Worm (Caenorhabditis elegans) whole organism, L3 larva: Measurements from ENCODE around the gene hmp-1.

ENCODE experiments used
- R02D3.7 ChIP-seq: fragments of 150-350 bp; optimal IDR thresholded peaks from 2 replicates; lab custom pipeline; 2014; ENCODE audit warnings: missing biosample characterization, missing genetic modification characterization
- ZK546.5 ChIP-seq: sonication (generic microtip); optimal IDR thresholded peaks from 2 replicates; lab custom pipeline; 2017; ENCODE audit warnings: missing biosample characterization, missing genetic modification characterization
- aly-2 ChIP-seq: fragments of 150-350 bp; optimal IDR thresholded peaks from 2 replicates; lab custom pipeline; 2014; ENCODE audit warnings: missing biosample characterization, missing genetic modification characterization
- ceh-16 ChIP-seq: sonication (generic microtip); optimal IDR thresholded peaks from 2 replicates; lab custom pipeline; 2017; ENCODE audit warnings: missing biosample characterization, missing genetic modification characterization
- ceh-28 ChIP-seq: fragments of 150-350 bp; optimal IDR thresholded peaks from 2 replicates; lab custom pipeline; 2014; ENCODE audit warnings: missing biosample characterization, missing genetic modification reagents, missing genetic modification characterization
- ceh-82 ChIP-seq: fragments of 150-350 bp; optimal IDR thresholded peaks from 2 replicates; lab custom pipeline; 2014; ENCODE audit warnings: missing biosample characterization, missing genetic modification characterization
- daf-12 ChIP-seq: fragments of 150-350 bp; optimal IDR thresholded peaks from 2 replicates; lab custom pipeline; 2014; ENCODE audit warnings: missing biosample characterization, missing genetic modification reagents, missing genetic modification characterization
- egl-27 ChIP-seq: sonication (generic microtip); optimal IDR thresholded peaks from 4 replicates; lab custom pipeline; 2017; ENCODE audit warnings: missing biosample characterization, missing genetic modification reagents, missing genetic modification characterization
- egl-5 ChIP-seq: fragments of 150-350 bp; optimal IDR thresholded peaks from 2 replicates; lab custom pipeline; 2017; ENCODE audit warnings: missing biosample characterization, missing genetic modification reagents, missing genetic modification characterization, inconsistent platforms
- elt-1 ChIP-seq: fragments of 150-350 bp; optimal IDR thresholded peaks from 2 replicates; lab custom pipeline; 2014; ENCODE audit warnings: missing biosample characterization, missing genetic modification characterization
- eor-1 ChIP-seq, 2 experiments: fragments of 150-350 bp; optimal IDR thresholded peaks; 2 replicates each; lab custom pipeline; 2014 to 2018; ENCODE audit warnings: missing biosample characterization in 2 of 2, missing genetic modification characterization in 2 of 2
- fkh-10 ChIP-seq: sonication (generic microtip); optimal IDR thresholded peaks from 2 replicates; lab custom pipeline; 2017; ENCODE audit warnings: missing biosample characterization, missing genetic modification reagents, missing genetic modification characterization
- fkh-2 ChIP-seq: fragments of 150-350 bp; optimal IDR thresholded peaks from 2 replicates; lab custom pipeline; 2014; ENCODE audit warnings: missing biosample characterization, missing genetic modification reagents, missing genetic modification characterization
- fos-1 ChIP-seq: fragments of 150-350 bp; optimal IDR thresholded peaks from 2 replicates; lab custom pipeline; 2014; ENCODE audit warnings: missing biosample characterization, missing genetic modification characterization
- hmg-11 ChIP-seq: sonication (generic microtip); optimal IDR thresholded peaks from 2 replicates; lab custom pipeline; 2016; ENCODE audit warnings: missing genetic modification characterization, missing compliant biosample characterization
- lin-15B ChIP-seq: fragments of 150-350 bp; optimal IDR thresholded peaks from 2 replicates; lab custom pipeline; 2014; ENCODE audit warnings: missing biosample characterization, missing genetic modification characterization
- lin-39 ChIP-seq: fragments of 150-350 bp; optimal IDR thresholded peaks from 2 replicates; lab custom pipeline; 2018; ENCODE audit warnings: missing biosample characterization, missing genetic modification reagents, missing genetic modification characterization
- lsy-12 ChIP-seq: sonication (generic microtip); optimal IDR thresholded peaks from 2 replicates; lab custom pipeline; 2016; ENCODE audit warnings: mild to moderate bottlenecking, missing genetic modification characterization, missing compliant biosample characterization
- mdl-1 ChIP-seq: fragments of 150-350 bp; optimal IDR thresholded peaks from 2 replicates; lab custom pipeline; 2014; ENCODE audit warnings: missing biosample characterization, missing genetic modification characterization
- mml-1 ChIP-seq: fragments of 150-350 bp; sonication (generic microtip); optimal IDR thresholded peaks from 3 replicates; lab custom pipeline; 2014; ENCODE audit warnings: missing biosample characterization, missing genetic modification characterization
- nhr-11 ChIP-seq: fragments of 150-350 bp; optimal IDR thresholded peaks from 2 replicates; lab custom pipeline; 2014; ENCODE audit warnings: missing biosample characterization, missing genetic modification characterization
- nhr-12 ChIP-seq: fragments of 150-350 bp; optimal IDR thresholded peaks from 2 replicates; lab custom pipeline; 2014; ENCODE audit warnings: missing biosample characterization, missing genetic modification characterization
- nhr-23 ChIP-seq: fragments of 150-350 bp; optimal IDR thresholded peaks from 2 replicates; lab custom pipeline; 2014; ENCODE audit warnings: missing biosample characterization, missing genetic modification reagents, missing genetic modification characterization
- nhr-237 ChIP-seq: fragments of 150-350 bp; optimal IDR thresholded peaks from 2 replicates; lab custom pipeline; 2014; ENCODE audit warnings: missing biosample characterization, missing genetic modification characterization
- nhr-25 ChIP-seq: sonication (generic microtip); optimal IDR thresholded peaks from 2 replicates; lab custom pipeline; 2017; ENCODE audit warnings: missing biosample characterization, missing genetic modification characterization
- nhr-28 ChIP-seq: fragments of 150-350 bp; optimal IDR thresholded peaks from 2 replicates; lab custom pipeline; 2014; ENCODE audit warnings: missing biosample characterization, missing genetic modification characterization
- nhr-43 ChIP-seq: sonication (generic microtip); optimal IDR thresholded peaks from 2 replicates; lab custom pipeline; 2016; ENCODE audit warnings: mild to moderate bottlenecking, missing genetic modification characterization, missing compliant biosample characterization; ENCODE audit not compliant: poor library complexity, severe bottlenecking
- nhr-76 ChIP-seq: fragments of 150-350 bp; sonication (generic microtip); optimal IDR thresholded peaks from 5 replicates; lab custom pipeline; 2014; ENCODE audit warnings: missing biosample characterization, missing genetic modification characterization
- nhr-77 ChIP-seq: fragments of 150-350 bp; optimal IDR thresholded peaks from 2 replicates; lab custom pipeline; 2014; ENCODE audit warnings: missing biosample characterization, missing genetic modification characterization
- pha-4 ChIP-seq: fragments of 150-350 bp; optimal IDR thresholded peaks from 2 replicates; lab custom pipeline; 2014; ENCODE audit warnings: missing biosample characterization, missing genetic modification reagents, missing genetic modification characterization
- pqm-1 ChIP-seq: fragments of 150-350 bp; optimal IDR thresholded peaks from 2 replicates; lab custom pipeline; 2017; ENCODE audit warnings: missing biosample characterization, missing genetic modification characterization, inconsistent platforms
- sea-2 ChIP-seq: fragments of 150-350 bp; sonication (generic microtip); optimal IDR thresholded peaks from 4 replicates; lab custom pipeline; 2014; ENCODE audit warnings: missing biosample characterization, missing genetic modification reagents, missing genetic modification characterization
- skn-1 ChIP-seq: fragments of 150-350 bp; optimal IDR thresholded peaks from 2 replicates; lab custom pipeline; 2014; ENCODE audit warnings: missing biosample characterization, missing genetic modification characterization
- snpc-4 ChIP-seq: fragments of 150-350 bp; optimal IDR thresholded peaks from 2 replicates; lab custom pipeline; 2014; ENCODE audit warnings: missing biosample characterization, missing genetic modification characterization
- tbx-2 ChIP-seq: sonication (generic microtip); optimal IDR thresholded peaks from 2 replicates; lab custom pipeline; 2016; ENCODE audit warnings: mild to moderate bottlenecking, missing genetic modification characterization, missing compliant biosample characterization
- unc-39 ChIP-seq: sonication (generic microtip); optimal IDR thresholded peaks from 4 replicates; lab custom pipeline; 2017; ENCODE audit warnings: missing biosample characterization, missing genetic modification characterization
- unc-62 ChIP-seq: fragments of 150-350 bp; sonication (generic microtip); optimal IDR thresholded peaks from 4 replicates; lab custom pipeline; 2014; ENCODE audit warnings: missing biosample characterization, missing genetic modification reagents, missing genetic modification characterization
- zag-1 ChIP-seq: fragments of 150-350 bp; optimal IDR thresholded peaks from 2 replicates; lab custom pipeline; 2014; ENCODE audit warnings: missing biosample characterization, missing genetic modification characterization
- ztf-11 ChIP-seq: fragments of 150-350 bp; optimal IDR thresholded peaks from 2 replicates; lab custom pipeline; 2014; ENCODE audit warnings: missing biosample characterization, missing genetic modification characterization
- ztf-4 ChIP-seq: fragments of 150-350 bp; optimal IDR thresholded peaks from 2 replicates; lab custom pipeline; 2014; ENCODE audit warnings: missing biosample characterization, missing genetic modification characterization

Gene hmp-1

DNA sequence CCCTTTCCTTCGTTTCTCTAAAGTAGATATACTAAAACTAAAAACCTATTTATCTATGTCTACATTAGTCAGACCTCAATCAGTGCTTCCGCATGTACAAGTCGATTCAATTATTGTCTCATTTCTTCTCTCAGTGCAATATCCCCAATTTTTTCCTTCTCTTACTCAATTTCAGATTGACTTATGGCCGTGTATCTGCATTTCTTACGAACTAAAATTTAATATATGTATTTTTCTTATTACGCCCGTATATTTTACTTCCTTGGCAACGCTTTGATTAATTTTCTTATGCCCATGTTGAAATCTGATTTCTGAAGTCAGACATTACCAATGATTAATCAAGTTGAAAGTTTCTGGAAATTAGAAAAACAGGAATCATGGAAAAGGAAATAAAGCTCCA lies 9.2 kb downstream of the hmp-1 start:
- TF ChIP-seq fkh-2 (tag; lab: Kevin White, UChicago) (no peak), lin-39 (tag; lab: Kevin White, UChicago) (no peak), nhr-28 (no peak), ztf-11 (tag; lab: Kevin White, UChicago) (no peak), lsy-12 (tag; lab: Kevin White, UChicago) (no peak), mdl-1 (tag; lab: Kevin White, UChicago) (no peak), ceh-28 (no peak), unc-39 (no peak), nhr-77 (tag; lab: Kevin White, UChicago) (no peak)
- TF ChIP-seq, all 47 proteins: peak for 0

DNA sequence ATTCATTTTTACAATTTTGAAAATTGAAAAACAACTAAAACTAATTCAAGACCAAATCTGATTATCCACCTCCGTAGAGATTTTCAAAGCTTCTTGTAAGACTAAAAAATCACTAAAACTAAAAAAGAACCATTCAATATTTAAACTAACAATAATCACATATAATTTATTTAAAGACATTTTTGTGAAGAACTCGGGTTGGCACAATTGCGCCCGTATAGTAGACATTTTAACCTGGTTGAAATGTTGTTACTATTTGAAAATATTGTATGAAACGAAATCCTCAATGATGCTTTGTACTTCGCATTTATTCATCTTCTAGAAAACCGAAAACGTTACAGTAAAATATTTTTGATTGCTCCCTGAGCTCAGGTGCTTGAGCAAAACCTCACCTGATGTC lies 10.4 kb downstream of the hmp-1 start:
- TF ChIP-seq pqm-1 (tag; lab: Kevin White, UChicago) (no peak), ceh-28 (no peak), egl-5 (tag; lab: Kevin White, UChicago) (no peak), nhr-12 (tag; lab: Kevin White, UChicago) (no peak), elt-1 (no peak), eor-1 (tag; optimal IDR thresholded peaks at IDR 0.05; lab: Kevin White, UChicago) (no peak), ceh-82 (no peak), mdl-1 (tag; lab: Kevin White, UChicago) (no peak), ceh-16 (tag; lab: Kevin White, UChicago) (no peak), hmg-11 (tag; lab: Kevin White, UChicago) (no peak), snpc-4 (tag; lab: Kevin White, UChicago) (no peak), nhr-23 (tag; lab: Kevin White, UChicago) (no peak), ztf-11 (tag; lab: Kevin White, UChicago) (no peak), unc-62 (GFP tag; lab: Kevin White, UChicago) (no peak), nhr-25 (tag; lab: Kevin White, UChicago) (no peak), nhr-28 (no peak)

DNA sequence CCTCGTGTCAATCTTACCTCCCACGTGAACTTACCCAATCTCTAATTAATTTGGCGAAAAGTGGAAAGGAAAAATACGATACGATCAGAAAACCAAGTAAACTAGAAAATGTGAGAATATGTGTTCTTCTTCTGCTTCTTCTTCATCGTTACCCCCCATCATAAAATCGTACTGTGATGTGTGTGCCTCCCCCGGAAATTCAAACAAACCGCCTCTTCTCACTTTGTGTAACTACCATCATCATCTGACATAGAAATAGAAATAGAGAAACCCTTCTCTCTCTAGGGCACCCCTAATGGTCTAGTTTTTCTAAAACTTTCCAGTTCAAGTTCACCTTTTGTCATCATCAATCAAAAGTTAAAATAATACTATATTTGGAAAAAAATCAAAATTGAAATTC lies 12.1 kb downstream of the hmp-1 start:
- TF ChIP-seq nhr-23 (tag; lab: Kevin White, UChicago) = peak; percentile 25
- TF ChIP-seq nhr-237 (tag; lab: Kevin White, UChicago) = no peak
- TF ChIP-seq fkh-10 = no peak
- no peak for TF ChIP-seq sea-2
- TF ChIP-seq nhr-25 (tag; lab: Kevin White, UChicago) = peak; percentile 60
- no peak for TF ChIP-seq snpc-4 (tag; lab: Kevin White, UChicago)
- TF ChIP-seq R02D3.7 = no peak
- TF ChIP-seq egl-5 (tag; lab: Kevin White, UChicago) = peak; percentile 65

DNA sequence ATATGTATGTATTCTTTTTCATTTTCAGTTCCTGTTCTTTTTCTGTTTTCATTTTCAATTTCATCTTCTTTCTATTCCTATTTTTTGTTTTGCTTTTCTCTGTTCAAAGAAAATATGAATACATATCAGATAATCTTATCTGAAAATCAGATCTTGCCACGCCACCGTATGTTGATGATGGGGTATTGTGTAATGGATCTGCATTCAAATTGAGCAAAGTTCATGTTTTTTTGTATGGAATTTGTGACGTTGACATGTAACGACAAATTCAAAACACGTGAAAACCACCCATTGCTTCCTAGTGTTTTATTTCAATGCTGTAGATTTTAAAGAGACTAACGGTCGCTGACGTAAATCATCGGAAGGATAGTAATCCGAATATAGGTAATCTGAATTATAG lies 12.6 kb downstream of the hmp-1 start:
- TF ChIP-seq nhr-43 (tag; lab: Kevin White, UChicago) = no peak
- TF ChIP-seq elt-1 = peak; percentile 78
- peak; percentile 15 for TF ChIP-seq nhr-23 (tag; lab: Kevin White, UChicago)
- TF ChIP-seq hmg-11 (tag; lab: Kevin White, UChicago) = no peak
- no peak for TF ChIP-seq unc-62 (GFP tag; lab: Kevin White, UChicago)

DNA sequence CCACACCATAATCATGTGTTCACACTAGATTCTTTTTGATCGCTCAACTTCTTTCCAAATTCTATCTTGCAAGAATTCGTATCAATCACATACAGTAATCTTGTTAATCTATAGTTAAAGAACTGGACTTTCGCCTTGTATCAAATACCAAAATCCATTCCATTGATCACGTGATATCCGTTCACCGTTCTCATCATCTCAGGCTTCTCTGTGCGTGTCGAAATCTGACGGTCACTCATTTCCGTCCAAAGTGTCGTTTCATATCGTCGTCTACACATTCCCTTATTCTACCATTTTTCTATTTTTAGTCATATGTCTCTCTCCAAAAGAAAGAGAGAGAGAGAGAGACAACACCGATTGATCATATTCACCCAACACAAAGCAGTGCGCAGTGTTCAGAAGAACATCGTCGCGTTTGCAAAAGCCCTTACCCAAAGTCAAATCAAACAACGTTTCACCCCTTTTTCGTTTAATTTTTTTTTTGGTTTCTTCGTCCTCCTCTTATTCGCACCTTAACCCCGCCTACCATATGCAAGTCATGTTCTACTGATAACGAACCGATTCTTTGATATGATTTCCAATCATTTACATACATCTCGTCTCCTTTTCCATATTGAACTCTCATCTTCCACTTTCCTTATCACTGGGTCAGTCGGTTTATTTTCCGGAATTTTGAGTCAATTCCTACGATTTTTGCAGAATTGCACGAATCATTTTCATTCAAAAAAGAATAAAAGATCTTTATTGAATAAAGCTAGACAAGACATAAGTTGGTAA lies 13.6 kb downstream of the hmp-1 start:
- TF ChIP-seq ceh-28 (peak; percentile 10), nhr-77 (tag; lab: Kevin White, UChicago) (no peak), fos-1 (no peak), ZK546.5 (no peak), nhr-25 (tag; lab: Kevin White, UChicago) (peak; percentile 90), lin-15B (tag; lab: Kevin White, UChicago) (no peak), pha-4 (no peak), fkh-10 (no peak), tbx-2 (tag; lab: Kevin White, UChicago) (peak; percentile 0), zag-1 (tag; lab: Kevin White, UChicago) (no peak), snpc-4 (tag; lab: Kevin White, UChicago) (no peak), lin-39 (tag; lab: Kevin White, UChicago) (no peak), unc-62 (GFP tag; lab: Kevin White, UChicago) (no peak), aly-2 (tag; lab: Kevin White, UChicago) (no peak), nhr-76 (no peak), ztf-4 (tag; lab: Kevin White, UChicago) (no peak), nhr-23 (tag; lab: Kevin White, UChicago) (peak; percentile 75), daf-12 (tag; lab: Kevin White, UChicago) (no peak), nhr-28 (no peak), pqm-1 (tag; lab: Kevin White, UChicago) (peak; percentile 73), eor-1 (tag; optimal IDR thresholded peaks at IDR 0.05; lab: Kevin White, UChicago) (no peak), egl-5 (tag; lab: Kevin White, UChicago) (no peak), sea-2 (no peak), egl-27 (tag; lab: Kevin White, UChicago) (no peak), nhr-12 (tag; lab: Kevin White, UChicago) (no peak), nhr-237 (tag; lab: Kevin White, UChicago) (no peak), ceh-16 (tag; lab: Kevin White, UChicago) (no peak), skn-1 (tag; lab: Kevin White, UChicago) (no peak), mml-1 (tag; lab: Kevin White, UChicago) (no peak), hmg-11 (tag; lab: Kevin White, UChicago) (no peak), lsy-12 (tag; lab: Kevin White, UChicago) (no peak), nhr-11 (no peak), nhr-43 (tag; lab: Kevin White, UChicago) (peak; percentile 96), elt-1 (no peak), ztf-11 (tag; lab: Kevin White, UChicago) (no peak)
